Fruit fly (Drosophila melanogaster) whole organism, embryonic: ENCODE data around the gene eIF2Bepsilon.
A peak's percentile ranks its signal among the peaks of the same experiment; 100 is the strongest.

Experiments
- CG11696 ChIP-seq: fragments of 200-800 bp; sonication (Bioruptor generic); IDR thresholded peaks from 2 replicates; pipeline ENCODE4 v1.3.6; 2022; ENCODE audit warnings: missing biosample characterization, missing genetic modification characterization
- CG12299 ChIP-seq: fragments of 200-800 bp; sonication (Bioruptor generic); optimal IDR thresholded peaks from 2 replicates; lab custom pipeline; 2018; ENCODE audit warnings: missing biosample characterization, mild to moderate bottlenecking, missing genetic modification characterization
- CG1233 ChIP-seq: fragments of 200-800 bp; sonication (Bioruptor generic); optimal IDR thresholded peaks from 4 replicates; lab custom pipeline; 2018; ENCODE audit warnings: missing biosample characterization, mild to moderate bottlenecking, missing genetic modification characterization
- CG12942 ChIP-seq: fragments of 200-800 bp; sonication (Bioruptor generic); optimal IDR thresholded peaks from 3 replicates; lab custom pipeline; 2016; ENCODE audit warnings: missing biosample characterization, missing genetic modification characterization
- CG13424 ChIP-seq: fragments of 200-800 bp; sonication (Bioruptor generic); optimal IDR thresholded peaks from 2 replicates; lab custom pipeline; 2019; ENCODE audit warnings: missing biosample characterization, mild to moderate bottlenecking, missing genetic modification characterization, moderate library complexity
- CG14860 ChIP-seq: fragments of 200-800 bp; sonication (Bioruptor generic); IDR thresholded peaks from 3 replicates; pipeline ENCODE4 v1.3.6; 2022; ENCODE audit warnings: missing biosample characterization, missing genetic modification characterization; ENCODE audit not compliant: partially characterized antibody
- CG15514 ChIP-seq: fragments of 200-800 bp; sonication (Bioruptor generic); optimal IDR thresholded peaks from 3 replicates; lab custom pipeline; 2017; ENCODE audit warnings: missing biosample characterization, missing genetic modification characterization, mild to moderate bottlenecking, moderate library complexity, missing genetic modification reagents
- CG1602 ChIP-seq: fragments of 200-800 bp; sonication (Bioruptor generic); optimal IDR thresholded peaks from 3 replicates; lab custom pipeline; 2016; ENCODE audit warnings: missing biosample characterization, missing genetic modification characterization
- CG17385 ChIP-seq: fragments of 200-800 bp; sonication (Bioruptor generic); optimal IDR thresholded peaks from 3 replicates; lab custom pipeline; 2018; ENCODE audit warnings: missing biosample characterization, mild to moderate bottlenecking, missing genetic modification characterization
- CG17568 ChIP-seq: fragments of 200-800 bp; sonication (Bioruptor generic); optimal IDR thresholded peaks from 2 replicates; lab custom pipeline; 2018; ENCODE audit warnings: missing biosample characterization, mild to moderate bottlenecking, missing genetic modification characterization, moderate library complexity
- CG17802 ChIP-seq: fragments of 200-800 bp; sonication (Bioruptor generic); optimal IDR thresholded peaks from 2 replicates; lab custom pipeline; 2018; ENCODE audit warnings: missing biosample characterization, mild to moderate bottlenecking, missing genetic modification characterization, moderate library complexity
- CG1792 ChIP-seq: fragments of 200-800 bp; sonication (Bioruptor generic); optimal IDR thresholded peaks from 2 replicates; lab custom pipeline; 2016; ENCODE audit warnings: missing biosample characterization, missing genetic modification characterization
- CG18011 ChIP-seq: fragments of 200-800 bp; sonication (Bioruptor generic); optimal IDR thresholded peaks from 2 replicates; lab custom pipeline; 2017; ENCODE audit warnings: missing biosample characterization, missing genetic modification characterization, mild to moderate bottlenecking, moderate library complexity, missing genotype
- CG2678 ChIP-seq: fragments of 200-800 bp; sonication (Bioruptor generic); optimal IDR thresholded peaks from 3 replicates; lab custom pipeline; 2019; ENCODE audit warnings: missing biosample characterization, mild to moderate bottlenecking, missing genetic modification characterization, moderate library complexity
- CG2712 ChIP-seq: fragments of 200-800 bp; optimal IDR thresholded peaks from 3 replicates; lab custom pipeline; 2019; ENCODE audit warnings: missing biosample characterization, mild to moderate bottlenecking, missing genetic modification characterization, moderate library complexity
- CG2875 ChIP-seq: fragments of 200-800 bp; sonication (Bioruptor generic); optimal IDR thresholded peaks from 2 replicates; lab custom pipeline; 2017; ENCODE audit warnings: missing biosample characterization, mild to moderate bottlenecking, missing genetic modification characterization, missing genetic modification reagents
- CG30020 ChIP-seq: fragments of 200-800 bp; optimal IDR thresholded peaks from 2 replicates; lab custom pipeline; 2019; ENCODE audit warnings: missing biosample characterization, mild to moderate bottlenecking, missing genetic modification characterization, moderate library complexity
- CG32772 ChIP-seq: fragments of 200-800 bp; sonication (Bioruptor generic); IDR thresholded peaks from 2 replicates; pipeline ENCODE4 v1.3.6; 2022; ENCODE audit warnings: missing biosample characterization, missing genetic modification characterization
- CG4282 ChIP-seq: fragments of 200-800 bp; sonication (Bioruptor generic); optimal IDR thresholded peaks from 2 replicates; lab custom pipeline; 2016; ENCODE audit warnings: missing biosample characterization, missing genetic modification characterization
- CG4730 ChIP-seq: fragments of 200-800 bp; sonication (Bioruptor generic); IDR thresholded peaks from 2 replicates; pipeline ENCODE4 v1.3.6; 2022; ENCODE audit warnings: missing biosample characterization, missing genetic modification characterization
- CG5245 ChIP-seq: fragments of 200-800 bp; sonication (Bioruptor generic); optimal IDR thresholded peaks from 3 replicates; lab custom pipeline; 2016; ENCODE audit warnings: missing biosample characterization, missing genetic modification characterization
- CG8765 ChIP-seq: fragments of 200-800 bp; sonication (Bioruptor generic); IDR thresholded peaks from 2 replicates; pipeline ENCODE4 v1.3.6; 2022; ENCODE audit warnings: missing biosample characterization, missing genetic modification characterization
- CG9727 ChIP-seq: fragments of 200-800 bp; sonication (Bioruptor generic); optimal IDR thresholded peaks from 3 replicates; lab custom pipeline; 2017; ENCODE audit warnings: missing biosample characterization, mild to moderate bottlenecking, missing genetic modification characterization
- CHES-1-like ChIP-seq: fragments of 200-800 bp; sonication (Bioruptor generic); optimal IDR thresholded peaks from 2 replicates; lab custom pipeline; 2016; ENCODE audit warnings: missing biosample characterization, missing genetic modification characterization
- D19A ChIP-seq: fragments of 200-800 bp; optimal IDR thresholded peaks from 3 replicates; lab custom pipeline; 2019; ENCODE audit warnings: missing biosample characterization, mild to moderate bottlenecking, missing genetic modification characterization, moderate library complexity
- Ets65A ChIP-seq: fragments of 200-800 bp; sonication (Bioruptor generic); peaks from one replicate; lab custom pipeline; 2016; ENCODE audit warnings: missing biosample characterization, missing genetic modification characterization
- Lhr ChIP-seq: fragments of 200-800 bp; sonication (Bioruptor generic); optimal IDR thresholded peaks from 3 replicates; lab custom pipeline; 2017; ENCODE audit warnings: mild to moderate bottlenecking, missing biosample characterization, missing genetic modification reagents, missing genetic modification characterization
- Max ChIP-seq: fragments of 200-800 bp; sonication (Bioruptor generic); optimal IDR thresholded peaks from 2 replicates; lab custom pipeline; 2016; ENCODE audit warnings: missing biosample characterization, mild to moderate bottlenecking, missing genetic modification characterization
- Optix ChIP-seq: fragments of 200-800 bp; sonication (Bioruptor generic); IDR thresholded peaks from 3 replicates; pipeline ENCODE4 v1.3.6; 2022; ENCODE audit warnings: missing biosample characterization, missing genetic modification characterization
- TFAM ChIP-seq: fragments of 200-800 bp; sonication (Bioruptor generic); optimal IDR thresholded peaks from 2 replicates; lab custom pipeline; 2017; ENCODE audit warnings: missing biosample characterization, missing genetic modification characterization, inconsistent platforms
- Xrp1 ChIP-seq: fragments of 200-800 bp; sonication (Bioruptor generic); IDR thresholded peaks from 2 replicates; pipeline ENCODE4 v1.3.6; 2022; ENCODE audit warnings: missing biosample characterization, missing genetic modification characterization
- ato ChIP-seq: fragments of 200-800 bp; sonication (Bioruptor generic); IDR thresholded peaks from 2 replicates; pipeline ENCODE4 v1.3.6; 2022; ENCODE audit warnings: missing biosample characterization, missing genetic modification characterization; ENCODE audit not compliant: partially characterized antibody
- chinmo ChIP-seq: fragments of 200-800 bp; sonication (Bioruptor generic); IDR thresholded peaks from 4 replicates; pipeline ENCODE4 v1.3.6; 2022; ENCODE audit warnings: missing biosample characterization, missing genetic modification characterization; ENCODE audit not compliant: partially characterized antibody
- crol ChIP-seq: fragments of 200-800 bp; sonication (Bioruptor generic); IDR thresholded peaks from 2 replicates; pipeline ENCODE4 v1.3.6; 2022; ENCODE audit warnings: missing biosample characterization, missing genetic modification characterization
- cwo ChIP-seq: fragments of 200-800 bp; sonication (Bioruptor generic); optimal IDR thresholded peaks from 3 replicates; lab custom pipeline; 2017; ENCODE audit warnings: missing biosample characterization, missing genetic modification characterization, mild to moderate bottlenecking, moderate library complexity, missing genetic modification reagents
- en ChIP-seq: fragments of 200-800 bp; sonication (Bioruptor generic); optimal IDR thresholded peaks from 2 replicates; lab custom pipeline; 2016; ENCODE audit warnings: missing biosample characterization, missing genetic modification characterization
- eyg ChIP-seq: fragments of 200-800 bp; sonication (Bioruptor generic); optimal IDR thresholded peaks from 3 replicates; lab custom pipeline; 2016; ENCODE audit warnings: missing biosample characterization, missing genetic modification characterization
- gce ChIP-seq: fragments of 200-800 bp; sonication (Bioruptor generic); IDR thresholded peaks from 3 replicates; pipeline ENCODE4 v1.3.6; 2022; ENCODE audit warnings: missing biosample characterization, missing genetic modification characterization
- gfzf ChIP-seq: fragments of 200-800 bp; sonication (Bioruptor generic); optimal IDR thresholded peaks from 2 replicates; lab custom pipeline; 2016; ENCODE audit warnings: missing biosample characterization, mild to moderate bottlenecking, missing genetic modification characterization, moderate library complexity
- hth ChIP-seq: fragments of >200 bp; optimal IDR thresholded peaks from 2 replicates; lab custom pipeline; 2017; ENCODE audit warnings: inconsistent platforms
- jing ChIP-seq: fragments of 200-800 bp; sonication (Bioruptor generic); optimal IDR thresholded peaks from 2 replicates; lab custom pipeline; 2018; ENCODE audit warnings: missing biosample characterization, mild to moderate bottlenecking, missing genetic modification characterization
- knrl ChIP-seq: fragments of 200-800 bp; sonication (Bioruptor generic); IDR thresholded peaks from 3 replicates; pipeline ENCODE4 v1.3.6; 2022; ENCODE audit warnings: missing biosample characterization, missing genetic modification characterization; ENCODE audit not compliant: partially characterized antibody
- lmd ChIP-seq: fragments of 200-800 bp; sonication (Bioruptor generic); IDR thresholded peaks from 2 replicates; pipeline ENCODE4 v1.3.6; 2022; ENCODE audit warnings: missing biosample characterization, missing genetic modification characterization
- oc ChIP-seq: fragments of 200-800 bp; sonication (Bioruptor generic); optimal IDR thresholded peaks from 2 replicates; lab custom pipeline; 2018; ENCODE audit warnings: missing biosample characterization, mild to moderate bottlenecking, missing genetic modification characterization, moderate library complexity
- pho ChIP-seq: fragments of 200-800 bp; sonication (Bioruptor generic); optimal IDR thresholded peaks from 2 replicates; lab custom pipeline; 2016; ENCODE audit warnings: missing biosample characterization, missing genetic modification characterization
- phol ChIP-seq: fragments of 200-800 bp; sonication (Bioruptor generic); optimal IDR thresholded peaks from 3 replicates; lab custom pipeline; 2018; ENCODE audit warnings: missing biosample characterization, mild to moderate bottlenecking, missing genetic modification characterization, moderate library complexity
- slbo ChIP-seq: fragments of 200-800 bp; sonication (Bioruptor generic); IDR thresholded peaks from 2 replicates; pipeline ENCODE4 v1.3.6; 2022; ENCODE audit warnings: missing biosample characterization, missing genetic modification characterization
- slp2 ChIP-seq: fragments of 200-800 bp; sonication (Bioruptor generic); optimal IDR thresholded peaks from 2 replicates; lab custom pipeline; 2016; ENCODE audit warnings: missing biosample characterization, missing genetic modification characterization
- sob ChIP-seq: fragments of 200-800 bp; sonication (Bioruptor generic); IDR thresholded peaks from 2 replicates; pipeline ENCODE4 v1.3.6; 2022; ENCODE audit warnings: missing biosample characterization, missing genetic modification characterization
- zf30C ChIP-seq: fragments of 200-800 bp; sonication (Bioruptor generic); optimal IDR thresholded peaks from 3 replicates; lab custom pipeline; 2018; ENCODE audit warnings: missing biosample characterization, mild to moderate bottlenecking, missing genetic modification characterization

Gene eIF2Bepsilon

DNA sequence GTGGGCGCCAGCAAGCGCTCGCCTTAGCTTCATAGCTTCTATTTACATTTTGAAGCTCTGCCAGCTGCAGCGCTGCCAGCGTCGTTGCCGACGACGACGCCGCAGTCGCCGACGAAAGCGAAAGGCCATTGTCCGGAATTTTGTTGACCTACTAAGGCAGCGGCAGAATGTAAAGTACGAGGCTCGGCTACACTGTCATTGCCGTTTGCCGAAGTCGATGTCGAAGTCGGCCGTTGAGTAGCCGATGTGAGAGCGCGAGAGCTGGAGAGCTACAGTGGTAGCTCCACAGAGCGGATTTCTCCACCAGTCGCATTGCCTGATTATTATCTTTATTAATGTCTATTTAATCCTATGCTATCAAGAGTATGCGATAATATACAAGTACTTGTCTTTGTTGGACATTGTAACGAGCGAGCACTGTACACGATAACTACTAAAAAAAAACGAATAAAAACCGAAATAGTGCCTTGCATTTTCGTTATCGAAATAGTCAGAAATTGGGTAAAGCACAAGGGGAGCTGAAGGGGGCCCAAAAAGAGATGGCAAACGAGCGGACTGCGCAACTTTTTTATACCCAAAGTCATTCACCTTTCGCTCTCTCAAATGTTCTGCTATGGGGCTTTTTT lies 41.0 kb upstream of the eIF2Bepsilon start (continued):
- TF ChIP-seq CG12942 (GFP tag; lab: Kevin White, UChicago): peak; percentile 92
- peak; percentile 94 for TF ChIP-seq slp2
- TF ChIP-seq CG2875: peak; percentile 89
- peak; percentile 79 for TF ChIP-seq TFAM (GFP tag; lab: Kevin White, UChicago)
- TF ChIP-seq CG4282 (GFP tag; lab: Kevin White, UChicago): peak; percentile 30
- TF ChIP-seq CG2712 (tag; lab: Kevin White, UChicago): peak; percentile 91
- peak; percentile 70 for TF ChIP-seq crol
- TF ChIP-seq CG2678 (tag; lab: Kevin White, UChicago): peak; percentile 96
- TF ChIP-seq pho (GFP tag; lab: Kevin White, UChicago): peak; percentile 88
- peak; percentile 96 for TF ChIP-seq sob (GFP tag; lab: Robert Waterston, UW)
- TF ChIP-seq chinmo: peak; percentile 64; the same call in 1 of the 4 replicates
- peak; percentile 96 for TF ChIP-seq gce (GFP tag; lab: Robert Waterston, UW)
- TF ChIP-seq CG1602 (GFP tag; lab: Kevin White, UChicago): peak; percentile 92
- TF ChIP-seq CG17385: peak; percentile 92
- TF ChIP-seq CG32772 (GFP tag; lab: Robert Waterston, UW): peak; percentile 96
- peak; percentile 96 for TF ChIP-seq slbo
- TF ChIP-seq D19A (tag; lab: Kevin White, UChicago): peak; percentile 79
- peak; percentile 94 for TF ChIP-seq CG5245 (GFP tag; lab: Kevin White, UChicago)
- peak; percentile 78 for TF ChIP-seq eyg (GFP tag; lab: Kevin White, UChicago)
- TF ChIP-seq CG12299: peak; percentile 85
- peak; percentile 81 for TF ChIP-seq CG9727
- TF ChIP-seq en (GFP tag; lab: Kevin White, UChicago): peak; percentile 85
- TF ChIP-seq CG18011: peak; percentile 72
- peak; percentile 82 for TF ChIP-seq CG15514 (GFP tag; lab: Kevin White, UChicago)
- peak; percentile 92 for TF ChIP-seq phol (tag; lab: Kevin White, UChicago)
- TF ChIP-seq CG1792 (GFP tag; lab: Kevin White, UChicago): peak; percentile 90
- TF ChIP-seq ato: no peak
- peak; percentile 87 for TF ChIP-seq cwo (GFP tag; lab: Kevin White, UChicago)
- no peak for TF ChIP-seq zf30C (GFP tag; lab: Kevin White, UChicago)
- TF ChIP-seq knrl (GFP tag; lab: Robert Waterston, UW): no peak
- TF ChIP-seq gfzf (GFP tag; lab: Kevin White, UChicago): no peak
- peak; percentile 83 for TF ChIP-seq CG17802 (tag; lab: Kevin White, UChicago)
- peak; percentile 93 for TF ChIP-seq CG1233 (GFP tag; lab: Kevin White, UChicago)
- peak; percentile 96 for TF ChIP-seq Optix (GFP tag; lab: Robert Waterston, UW)
- peak; percentile 86 for TF ChIP-seq Max (GFP tag; lab: Kevin White, UChicago)
- TF ChIP-seq hth (lab: Kevin White, UChicago): no peak
- peak; percentile 88 for TF ChIP-seq CG17568 (GFP tag; lab: Kevin White, UChicago)
- TF ChIP-seq CG11696 (GFP tag; lab: Robert Waterston, UW): peak; percentile 84
- TF ChIP-seq jing (GFP tag; lab: Kevin White, UChicago): peak; percentile 92
- TF ChIP-seq Ets65A: peak; percentile 99
- peak; percentile 97 for TF ChIP-seq lmd
- TF ChIP-seq CG8765 (GFP tag; lab: Robert Waterston, UW): peak; percentile 63
- peak; percentile 95 for TF ChIP-seq Xrp1
- TF ChIP-seq CHES-1-like: peak; percentile 92
- no peak for TF ChIP-seq CG14860 (GFP tag; lab: Robert Waterston, UW)
- peak; percentile 94 for TF ChIP-seq CG4730
- peak; percentile 97 for TF ChIP-seq CG13424 (tag; lab: Kevin White, UChicago)
- peak; percentile 96 for TF ChIP-seq oc (tag; lab: Kevin White, UChicago)
- peak; percentile 68 for TF ChIP-seq Lhr
- peak; percentile 33 for TF ChIP-seq CG30020 (tag; lab: Kevin White, UChicago)
